Worm (Caenorhabditis elegans): ENCODE results near the gene C01G6.4.
A peak's percentile ranks its signal among the peaks of the same experiment; 100 is the strongest.

The C01G6.4 gene

ce11 chrII:9282787-9283186, 9.9 kb upstream of the C01G6.4 start:
- TF ChIP-seq unc-55 (GFP tag; optimal IDR thresholded peaks at IDR 0.05): peak; percentile 83
- TF ChIP-seq pha-2 (tag; optimal IDR thresholded peaks at IDR 0.05): no peak
- no peak for TF ChIP-seq nhr-232 (tag; optimal IDR thresholded peaks at IDR 0.05)
- peak; percentile 28 for TF ChIP-seq ceh-19 (GFP tag; optimal IDR thresholded peaks at IDR 0.05)
- TF ChIP-seq hlh-6 (tag; optimal IDR thresholded peaks at IDR 0.05): no peak
- no peak for TF ChIP-seq ztf-16 (tag; optimal IDR thresholded peaks at IDR 0.05)
- no peak for TF ChIP-seq ceh-9 (tag; optimal IDR thresholded peaks at IDR 0.05)
- peak; percentile 27 for TF ChIP-seq pros-1 (tag; optimal IDR thresholded peaks at IDR 0.05)
- no peak for TF ChIP-seq npax-4 (tag; optimal IDR thresholded peaks at IDR 0.05)
- no peak for TF ChIP-seq tbx-7 (tag; optimal IDR thresholded peaks at IDR 0.05)
- peak; percentile 47 for TF ChIP-seq K09A11.1 (tag; optimal IDR thresholded peaks at IDR 0.05; ENCODE audit: insufficient read depth)
- no peak for TF ChIP-seq unc-86 (tag; optimal IDR thresholded peaks at IDR 0.05)
- TF ChIP-seq ceh-2 (tag; optimal IDR thresholded peaks at IDR 0.05): peak; percentile 49
- peak; percentile 91 for TF ChIP-seq ceh-31 (tag; optimal IDR thresholded peaks at IDR 0.05)
- TF ChIP-seq pha-4 (tag; optimal IDR thresholded peaks at IDR 0.05): no peak
- TF ChIP-seq pqm-1 (tag; optimal IDR thresholded peaks at IDR 0.05): peak; percentile 35
- TF ChIP-seq ceh-45 (GFP tag; IDR thresholded peaks at IDR 0.05): no peak
- no peak for TF ChIP-seq sox-2 (GFP tag; IDR thresholded peaks at IDR 0.05)
- peak; percentile 82 for TF ChIP-seq dve-1 (tag; optimal IDR thresholded peaks at IDR 0.05)
- no peak for TF ChIP-seq pat-9 (tag; optimal IDR thresholded peaks at IDR 0.05)
- no peak for TF ChIP-seq dmd-4 (tag; optimal IDR thresholded peaks at IDR 0.05; ENCODE audit: borderline replicate concordance)
- no peak for TF ChIP-seq ahr-1 (tag; optimal IDR thresholded peaks at IDR 0.05)
- no peak for TF ChIP-seq odd-2 (tag; optimal IDR thresholded peaks at IDR 0.05)
- TF ChIP-seq nfya-1 (tag; optimal IDR thresholded peaks at IDR 0.05): peak; percentile 93
- TF ChIP-seq zip-5 (tag; optimal IDR thresholded peaks at IDR 0.05): no peak
- TF ChIP-seq ets-4 (tag; optimal IDR thresholded peaks at IDR 0.05): peak; percentile 37
- no peak for TF ChIP-seq fkh-10 (GFP tag; optimal IDR thresholded peaks at IDR 0.05)
- TF ChIP-seq nhr-11 (tag; optimal IDR thresholded peaks at IDR 0.05): no peak
- peak; percentile 55 for TF ChIP-seq rnt-1 (tag; optimal IDR thresholded peaks at IDR 0.05)
- TF ChIP-seq che-1 (tag; optimal IDR thresholded peaks at IDR 0.05): no peak
- no peak for TF ChIP-seq sdc-2 (tag; optimal IDR thresholded peaks at IDR 0.05)
- no peak for TF ChIP-seq ceh-24 (tag; optimal IDR thresholded peaks at IDR 0.05)
- no peak for TF ChIP-seq Y22D7AL.16 (tag; optimal IDR thresholded peaks at IDR 0.05)
- no peak for TF ChIP-seq K02D7.2 (tag; optimal IDR thresholded peaks at IDR 0.05)
- peak; percentile 83 for TF ChIP-seq hlh-30 (tag; optimal IDR thresholded peaks at IDR 0.05; ENCODE audit: insufficient read depth)
- TF ChIP-seq sox-4 (tag; optimal IDR thresholded peaks at IDR 0.05): no peak
- peak; percentile 84 for TF ChIP-seq tbx-2 (tag; optimal IDR thresholded peaks at IDR 0.05)
- TF ChIP-seq ceh-34 (tag; optimal IDR thresholded peaks at IDR 0.05): peak; percentile 69
- TF ChIP-seq ama-1 (optimal IDR thresholded peaks at IDR 0.05): no peak
- TF ChIP-seq lin-11 (tag; optimal IDR thresholded peaks at IDR 0.05): no peak
- TF ChIP-seq syd-9 (tag; optimal IDR thresholded peaks at IDR 0.05): peak; percentile 26
- no peak for TF ChIP-seq hlh-8 (tag; optimal IDR thresholded peaks at IDR 0.05)
- TF ChIP-seq C38D4.7 (GFP tag; optimal IDR thresholded peaks at IDR 0.05): no peak
- peak; percentile 25 for TF ChIP-seq elt-2 (tag; optimal IDR thresholded peaks at IDR 0.05)
- no peak for TF ChIP-seq pag-3 (tag; optimal IDR thresholded peaks at IDR 0.05; ENCODE audit: borderline replicate concordance)
- TF ChIP-seq fax-1 (tag; optimal IDR thresholded peaks at IDR 0.05): peak; percentile 11
- TF ChIP-seq fkh-6 (tag; optimal IDR thresholded peaks at IDR 0.05): no peak
- no peak for TF ChIP-seq madf-2 (tag; optimal IDR thresholded peaks at IDR 0.05)
- peak; percentile 18 for TF ChIP-seq pax-1 (tag; optimal IDR thresholded peaks at IDR 0.05)
- no peak for TF ChIP-seq ceh-6 (GFP tag; optimal IDR thresholded peaks at IDR 0.05)
- no peak for TF ChIP-seq hlh-15 (tag; optimal IDR thresholded peaks at IDR 0.05)
- no peak for TF ChIP-seq gmeb-2 (tag; optimal IDR thresholded peaks at IDR 0.05)
- TF ChIP-seq mec-3 (tag; optimal IDR thresholded peaks at IDR 0.05; ENCODE audit: borderline replicate concordance): no peak
- TF ChIP-seq ceh-30 (tag; optimal IDR thresholded peaks at IDR 0.05): peak; percentile 86

Measured in whole organism, late embryonic.